Worm (Caenorhabditis elegans) whole organism, young adult: ENCODE data around the gene F56A11.6.

Source experiments
- B0336.3 ChIP-seq: fragments of 200-800 bp; sonication (Bioruptor generic); IDR thresholded peaks from 2 replicates; pipeline ENCODE4 v1.3.6; 2022; ENCODE audit warnings: missing genetic modification characterization, missing compliant biosample characterization
- C17E4.6 ChIP-seq: fragments of 200-800 bp; sonication (Bioruptor generic); IDR thresholded peaks from 2 replicates; pipeline ENCODE4 v1.3.6; 2022; ENCODE audit warnings: missing genetic modification reagents, missing genetic modification characterization, missing compliant biosample characterization
- D2030.7 ChIP-seq: fragments of 200-800 bp; sonication (Bioruptor generic); IDR thresholded peaks from 2 replicates; pipeline ENCODE4 v1.3.6; 2022; ENCODE audit warnings: missing genetic modification reagents, missing genetic modification characterization, missing compliant biosample characterization
- F39B2.1 ChIP-seq: fragments of 200-800 bp; sonication (Bioruptor generic); IDR thresholded peaks from 2 replicates; pipeline ENCODE4 v1.3.6; 2022; ENCODE audit warnings: missing genetic modification reagents, missing genetic modification characterization, missing compliant biosample characterization
- F49E8.2 ChIP-seq: sonication (generic microtip); optimal IDR thresholded peaks from 3 replicates; lab custom pipeline; 2017; ENCODE audit warnings: missing genetic modification characterization, mild to moderate bottlenecking, missing compliant biosample characterization, antibody characterized with exemption, moderate library complexity; ENCODE audit not compliant: insufficient read depth
- Y56A3A.18 ChIP-seq: fragments of 200-800 bp; sonication (Bioruptor generic); IDR thresholded peaks from 2 replicates; pipeline ENCODE4 v1.3.6; 2022; ENCODE audit warnings: missing genetic modification reagents, missing genetic modification characterization, missing compliant biosample characterization
- Y67H2A.10 ChIP-seq: fragments of 200-800 bp; sonication (Bioruptor generic); conservative IDR thresholded peaks from 2 replicates; pipeline ENCODE4 v1.3.6; 2022; ENCODE audit warnings: missing genetic modification reagents, missing genetic modification characterization, missing compliant biosample characterization
- Y79H2A.3 ChIP-seq: fragments of 200-800 bp; sonication (Bioruptor generic); conservative IDR thresholded peaks from 2 replicates; pipeline ENCODE4 v1.3.6; 2022; ENCODE audit warnings: missing genetic modification reagents, missing genetic modification characterization, missing compliant biosample characterization
- bed-1 ChIP-seq: fragments of 200-800 bp; sonication (Bioruptor generic); IDR thresholded peaks from 2 replicates; pipeline ENCODE4 v1.3.6; 2022; ENCODE audit warnings: missing genetic modification reagents, missing genetic modification characterization, missing compliant biosample characterization
- cebp-2 ChIP-seq: fragments of 200-800 bp; sonication (Bioruptor generic); IDR thresholded peaks from 2 replicates; pipeline ENCODE4 v1.3.6; 2022; ENCODE audit warnings: missing genetic modification characterization, missing compliant biosample characterization
- ceh-27 ChIP-seq: fragments of 200-800 bp; sonication (Bioruptor generic); optimal IDR thresholded peaks from 2 replicates; lab custom pipeline; 2018; ENCODE audit warnings: mild to moderate bottlenecking, missing genetic modification characterization, moderate library complexity, missing compliant biosample characterization
- egl-18 ChIP-seq: fragments of 200-800 bp; sonication (Bioruptor generic); IDR thresholded peaks from 2 replicates; pipeline ENCODE4 v1.3.6; 2022; ENCODE audit warnings: missing genetic modification reagents, missing genetic modification characterization, missing compliant biosample characterization
- egrh-3 ChIP-seq: fragments of 200-800 bp; sonication (Bioruptor generic); IDR thresholded peaks from 2 replicates; pipeline ENCODE4 v1.3.6; 2022; ENCODE audit warnings: missing genetic modification reagents, missing genetic modification characterization, missing compliant biosample characterization
- ekl-4 ChIP-seq: fragments of 200-800 bp; sonication (Bioruptor generic); IDR thresholded peaks from 2 replicates; pipeline ENCODE4 v1.3.6; 2022; ENCODE audit warnings: missing genetic modification reagents, missing genetic modification characterization, missing compliant biosample characterization
- ets-4 ChIP-seq: fragments of 200-800 bp; sonication (Bioruptor generic); optimal IDR thresholded peaks from 2 replicates; lab custom pipeline; 2018; ENCODE audit warnings: mild to moderate bottlenecking, missing genetic modification characterization, missing compliant biosample characterization
- hmg-1.2 ChIP-seq: fragments of 200-800 bp; sonication (Bioruptor generic); IDR thresholded peaks from 2 replicates; pipeline ENCODE4 v1.3.6; 2022; ENCODE audit warnings: missing genetic modification reagents, missing genetic modification characterization, missing compliant biosample characterization
- hmg-20 ChIP-seq: fragments of 200-800 bp; sonication (Bioruptor generic); IDR thresholded peaks from 2 replicates; pipeline ENCODE4 v1.3.6; 2022; ENCODE audit warnings: missing genetic modification reagents, missing genetic modification characterization, missing compliant biosample characterization
- hsf-1 ChIP-seq: fragments of 200-800 bp; sonication (Bioruptor generic); IDR thresholded peaks from 2 replicates; pipeline ENCODE4 v1.3.6; 2022; ENCODE audit warnings: missing genetic modification reagents, missing genetic modification characterization, missing compliant biosample characterization
- lag-1 ChIP-seq: fragments of 200-800 bp; sonication (Bioruptor generic); IDR thresholded peaks from 2 replicates; pipeline ENCODE4 v1.3.6; 2022; ENCODE audit warnings: missing genetic modification reagents, missing genetic modification characterization, missing compliant biosample characterization
- let-526 ChIP-seq: fragments of 200-800 bp; sonication (Bioruptor generic); IDR thresholded peaks from 2 replicates; pipeline ENCODE4 v1.3.6; 2022; ENCODE audit warnings: missing genetic modification reagents, missing genetic modification characterization, missing compliant biosample characterization
- lin-26 ChIP-seq: fragments of 200-800 bp; sonication (Bioruptor generic); IDR thresholded peaks from 2 replicates; pipeline ENCODE4 v1.3.6; 2022; ENCODE audit warnings: missing genetic modification reagents, missing genetic modification characterization, missing compliant biosample characterization
- lin-54 ChIP-seq: fragments of 200-800 bp; sonication (Bioruptor generic); optimal IDR thresholded peaks from 2 replicates; lab custom pipeline; 2018; ENCODE audit warnings: mild to moderate bottlenecking, missing genetic modification characterization, missing compliant biosample characterization
- lsl-1 ChIP-seq: fragments of 200-800 bp; sonication (Bioruptor generic); optimal IDR thresholded peaks from 2 replicates; lab custom pipeline; 2018; ENCODE audit warnings: mild to moderate bottlenecking, missing genetic modification characterization, moderate library complexity, missing compliant biosample characterization
- lsy-27 ChIP-seq: sonication (generic microtip); optimal IDR thresholded peaks from 2 replicates; lab custom pipeline; 2017; ENCODE audit warnings: missing genetic modification characterization, mild to moderate bottlenecking, missing compliant biosample characterization, antibody characterized with exemption, missing genotype, borderline replicate concordance; ENCODE audit not compliant: insufficient read depth
- madf-10 ChIP-seq: sonication (generic microtip); optimal IDR thresholded peaks from 2 replicates; lab custom pipeline; 2016; ENCODE audit warnings: mild to moderate bottlenecking, missing genetic modification characterization, missing compliant biosample characterization
- mcd-1 ChIP-seq: fragments of 200-800 bp; sonication (Bioruptor generic); IDR thresholded peaks from 2 replicates; pipeline ENCODE4 v1.3.6; 2022; ENCODE audit warnings: missing genetic modification reagents, missing genetic modification characterization, missing compliant biosample characterization
- mes-4 ChIP-seq: sonication (generic microtip); optimal IDR thresholded peaks from 2 replicates; lab custom pipeline; 2016; ENCODE audit warnings: missing genotype, missing genetic modification characterization, missing compliant biosample characterization
- nhr-90 ChIP-seq: sonication (generic microtip); optimal IDR thresholded peaks from 2 replicates; lab custom pipeline; 2016; ENCODE audit warnings: missing genotype, mild to moderate bottlenecking, missing genetic modification characterization, missing compliant biosample characterization
- repo-1 ChIP-seq: sonication (generic microtip); optimal IDR thresholded peaks from 2 replicates; lab custom pipeline; 2017; ENCODE audit warnings: mild to moderate bottlenecking, missing genetic modification characterization, missing compliant biosample characterization
- rpc-1 ChIP-seq, 2 experiments: fragments of 150-350 bp in 1 of 2; sonication (generic microtip) in 1 of 2; optimal IDR thresholded peaks; 2 replicates each; lab custom pipeline; 2014 to 2018; ENCODE audit warnings: missing biosample characterization in 1 of 2, missing genetic modification characterization in 1 of 2, missing genetic modification reagents in 1 of 2, missing genotype in 1 of 2
- snpc-1.1 ChIP-seq: sonication (generic microtip); optimal IDR thresholded peaks from 2 replicates; lab custom pipeline; 2017; ENCODE audit warnings: missing genetic modification characterization, mild to moderate bottlenecking, missing compliant biosample characterization, antibody characterized with exemption, moderate library complexity, missing genotype, missing genetic modification reagents; ENCODE audit not compliant: insufficient read depth
- snpc-1.3 ChIP-seq: sonication (generic microtip); optimal IDR thresholded peaks from 2 replicates; lab custom pipeline; 2017; ENCODE audit warnings: missing genetic modification characterization, mild to moderate bottlenecking, missing compliant biosample characterization, antibody characterized with exemption, moderate library complexity, missing genotype, missing genetic modification reagents; ENCODE audit not compliant: insufficient read depth
- tlf-1 ChIP-seq: fragments of 200-800 bp; sonication (Bioruptor generic); optimal IDR thresholded peaks from 2 replicates; lab custom pipeline; 2018; ENCODE audit warnings: mild to moderate bottlenecking, missing genetic modification characterization, missing compliant biosample characterization
- zfh-2 ChIP-seq: fragments of 200-800 bp; sonication (Bioruptor generic); conservative IDR thresholded peaks from 2 replicates; pipeline ENCODE4 v1.3.6; 2022; ENCODE audit warnings: missing genetic modification reagents, missing genetic modification characterization, missing compliant biosample characterization
- ztf-18 ChIP-seq: sonication (generic microtip); optimal IDR thresholded peaks from 2 replicates; lab custom pipeline; 2016; ENCODE audit warnings: missing genotype, mild to moderate bottlenecking, missing genetic modification characterization, missing compliant biosample characterization
- ztf-28 ChIP-seq: fragments of 200-800 bp; sonication (Bioruptor generic); IDR thresholded peaks from 2 replicates; pipeline ENCODE4 v1.3.6; 2022; ENCODE audit warnings: missing genetic modification reagents, missing genetic modification characterization, missing compliant biosample characterization
- ztf-3 ChIP-seq: fragments of 200-800 bp; sonication (Bioruptor generic); optimal IDR thresholded peaks from 2 replicates; lab custom pipeline; 2018; ENCODE audit warnings: mild to moderate bottlenecking, missing genetic modification characterization, missing compliant biosample characterization

F56A11.6 gene

ce11 chrIV:606055-606454, 24.0 kb upstream of the F56A11.6 start, which contains the start of gene inx-18:
Gene inx-18 (plus strand): TSS chrIV:606355.
- TF ChIP-seq Y79H2A.3 (GFP tag; lab: Robert Waterston, UW) (no peak), ceh-27 (GFP tag; lab: Kevin White, UChicago) (no peak), madf-10 (tag; lab: Kevin White, UChicago) (no peak), ekl-4 (GFP tag; lab: Robert Waterston, UW) (no peak), ztf-18 (tag; lab: Kevin White, UChicago) (no peak), Y67H2A.10 (GFP tag; lab: Robert Waterston, UW) (no peak), repo-1 (tag; lab: Kevin White, UChicago) (no peak), hmg-1.2 (GFP tag; lab: Robert Waterston, UW) (no peak), D2030.7 (GFP tag; lab: Robert Waterston, UW) (no peak)

DNA sequence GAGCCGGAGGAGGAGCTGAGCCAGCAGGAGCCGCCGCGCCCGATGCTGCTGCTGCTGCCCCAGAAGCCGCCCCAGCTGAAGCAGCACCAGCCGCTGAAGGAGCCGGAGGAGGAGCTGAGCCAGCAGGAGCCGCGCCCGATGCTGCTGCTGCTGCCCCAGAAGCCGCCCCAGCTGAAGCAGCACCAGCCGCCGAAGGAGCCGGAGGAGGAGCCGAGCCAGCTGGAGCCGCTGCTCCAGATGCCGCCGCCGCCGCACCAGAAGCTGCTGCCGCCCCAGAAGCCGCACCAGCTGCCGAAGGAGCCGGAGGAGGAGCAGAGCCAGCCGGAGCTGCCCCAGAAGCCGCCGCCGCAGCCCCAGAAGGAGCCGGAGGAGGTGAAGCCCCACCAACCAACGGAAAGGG, 23.4 kb upstream of the F56A11.6 start:
- TF ChIP-seq lag-1 (GFP tag; lab: Robert Waterston, UW) (no peak), lin-26 (GFP tag; lab: Robert Waterston, UW) (0 out of 2 replicates have a peak, but pooled peaks have one; percentile 12), ztf-18 (tag; lab: Kevin White, UChicago) (no peak), tlf-1 (GFP tag; lab: Kevin White, UChicago) (no peak), mes-4 (tag; lab: Kevin White, UChicago) (no peak), ekl-4 (GFP tag; lab: Robert Waterston, UW) (no peak), hsf-1 (GFP tag; lab: Robert Waterston, UW) (no peak), hmg-20 (no peak), B0336.3 (GFP tag; lab: Robert Waterston, UW) (no peak), bed-1 (GFP tag; lab: Robert Waterston, UW) (no peak), ets-4 (GFP tag; lab: Kevin White, UChicago) (no peak), ztf-28 (no peak), F39B2.1 (GFP tag; lab: Robert Waterston, UW) (no peak), mcd-1 (peak; percentile 71; the same call in 1 of the 2 replicates), let-526 (GFP tag; lab: Robert Waterston, UW) (no peak), egrh-3 (GFP tag; lab: Robert Waterston, UW) (peak; percentile 100), F49E8.2 (tag; lab: Kevin White, UChicago) (no peak), zfh-2 (GFP tag; lab: Robert Waterston, UW) (peak; percentile 84)

DNA sequence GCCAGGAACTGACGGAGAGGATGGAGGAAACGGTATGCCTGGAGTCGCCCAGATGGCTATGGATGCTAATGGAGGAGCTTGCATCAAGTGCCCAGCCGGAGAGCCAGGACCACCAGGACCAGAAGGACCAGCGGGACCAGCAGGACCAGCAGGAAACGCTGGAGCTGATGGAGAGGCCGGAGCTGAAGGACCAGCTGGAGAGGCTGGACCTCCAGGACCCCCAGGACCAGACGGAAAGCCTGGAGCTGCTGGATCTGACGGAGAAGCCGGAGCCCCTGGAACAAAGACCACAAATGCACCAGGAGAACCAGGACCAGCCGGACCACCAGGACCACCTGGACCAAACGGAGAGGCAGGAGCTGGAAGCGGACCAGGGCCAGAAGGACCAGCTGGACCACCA, 22.8 kb upstream of the F56A11.6 start:
- TF ChIP-seq mcd-1 (0 out of 2 replicates have a peak, but pooled peaks have one; percentile 7), zfh-2 (GFP tag; lab: Robert Waterston, UW) (peak; percentile 57), C17E4.6 (GFP tag; lab: Robert Waterston, UW) (no peak)
- TF ChIP-seq, all 124 proteins: peak for 2

ce11 chrIV:604144-604543, 22.1 kb upstream of the F56A11.6 start, which contains the start of gene col-102:
Gene col-102 (plus strand): TSS chrIV:604444.
- no peak for TF ChIP-seq Y56A3A.18 (GFP tag; lab: Robert Waterston, UW)

DNA sequence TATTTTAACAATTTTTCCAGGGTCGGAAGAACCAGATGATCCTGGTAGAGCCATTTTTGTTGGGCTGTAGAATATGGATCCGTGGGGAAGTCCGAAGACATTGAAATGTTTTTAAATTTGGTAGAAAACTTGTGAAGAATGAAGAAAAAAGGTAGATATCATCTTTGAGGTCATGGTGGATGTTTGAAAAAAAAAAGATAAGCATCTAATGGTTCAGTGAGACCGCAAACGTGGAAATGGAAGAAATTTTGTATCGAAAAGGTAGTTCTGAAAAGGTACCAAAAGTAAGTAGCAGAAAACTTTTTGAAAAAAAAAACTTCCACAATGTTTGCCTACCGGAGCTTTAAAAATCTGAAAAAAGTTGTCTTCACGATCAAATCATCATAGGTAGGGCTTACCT, 21.5 kb upstream of the F56A11.6 start, which contains the start of gene prmt-4:
TSS of gene prmt-4 (minus strand) at position 101 of the 400 bp plus-strand sequence.
- TF ChIP-seq ztf-3 (GFP tag; lab: Kevin White, UChicago), result no peak
- TF ChIP-seq cebp-2 (GFP tag; lab: Robert Waterston, UW), result no peak
- no peak for TF ChIP-seq lsy-27 (tag; lab: Kevin White, UChicago)
- TF ChIP-seq egl-18 (GFP tag; lab: Robert Waterston, UW), result no peak
- no peak for TF ChIP-seq lin-54 (GFP tag; lab: Kevin White, UChicago)
- TF ChIP-seq snpc-1.3 (tag; lab: Kevin White, UChicago), result no peak
- no peak for TF ChIP-seq snpc-1.1 (tag; lab: Kevin White, UChicago)
- TF ChIP-seq lsl-1 (GFP tag; lab: Kevin White, UChicago), result no peak
- no peak for TF ChIP-seq ztf-18 (tag; lab: Kevin White, UChicago)
- no peak for TF ChIP-seq rpc-1 (optimal IDR thresholded peaks at IDR 0.05; lab: Kevin White, UChicago)
- TF ChIP-seq rpc-1 (tag; optimal IDR thresholded peaks at IDR 0.05; lab: Kevin White, UChicago), result no peak
- TF ChIP-seq nhr-90, result no peak
- TF ChIP-seq bed-1 (GFP tag; lab: Robert Waterston, UW), result no peak
